Worm (Caenorhabditis elegans) whole organism, L4/young adult: ENCODE measurements around the gene srz-18.

Experiments used
- W03F9.2 ChIP-seq: fragments of 150-350 bp; optimal IDR thresholded peaks from 2 replicates; lab custom pipeline; 2014; ENCODE audit warnings: missing biosample characterization, missing genetic modification characterization
- dao-5 ChIP-seq: sonication (generic microtip); optimal IDR thresholded peaks from 2 replicates; lab custom pipeline; 2016; ENCODE audit warnings: missing genotype, missing genetic modification characterization, moderate library complexity, missing compliant biosample characterization
- him-1 ChIP-seq: sonication (generic microtip); optimal IDR thresholded peaks from 2 replicates; lab custom pipeline; 2016; ENCODE audit warnings: missing genotype, missing genetic modification reagents, missing genetic modification characterization, missing compliant biosample characterization

DNA sequence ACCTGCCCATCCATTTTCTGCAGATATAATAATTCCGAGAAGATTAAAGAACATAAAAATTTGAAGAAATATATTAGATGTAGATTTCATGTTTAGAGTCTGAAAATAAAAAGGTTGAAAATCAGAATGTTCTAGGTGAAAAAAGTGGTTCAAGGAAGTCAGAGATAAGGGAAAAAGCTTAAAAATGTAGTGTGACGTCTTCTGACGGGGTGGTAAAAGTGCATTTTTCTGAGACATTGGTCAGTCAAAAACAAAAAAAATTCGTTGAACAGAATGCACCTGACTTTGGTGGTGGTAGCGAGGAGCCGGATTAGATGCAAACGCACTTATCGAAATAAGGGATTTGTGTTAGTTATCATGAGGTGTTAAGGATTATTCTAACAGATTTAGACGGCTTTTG is 19.9 kb upstream of the srz-18 start, which contains the start of gene F46B3.23:
- TF ChIP-seq W03F9.2 (tag; lab: Kevin White, UChicago), result no peak
- no peak for TF ChIP-seq him-1 (tag; lab: Kevin White, UChicago)
- no peak for TF ChIP-seq dao-5 (tag; lab: Kevin White, UChicago)
